Worm (Caenorhabditis elegans) whole organism, young adult: ENCODE measurements around the gene Y94H6A.2.
"Not testable (repeated sequence)": the region's sequence is repeated elsewhere in the genome, so short reads cannot be mapped to it uniquely, and the experiment has no call there.

Experiments
- B0019.2 ChIP-seq: fragments of 200-800 bp; sonication (Bioruptor generic); conservative IDR thresholded peaks from 2 replicates; pipeline ENCODE4 v1.3.6; 2022; ENCODE audit warnings: missing genetic modification reagents, missing genetic modification characterization, missing compliant biosample characterization
- F22D6.2 ChIP-seq: sonication (generic microtip); optimal IDR thresholded peaks from 2 replicates; lab custom pipeline; 2016; ENCODE audit warnings: mild to moderate bottlenecking, missing genetic modification characterization, missing compliant biosample characterization
- ccch-3 ChIP-seq: fragments of 200-800 bp; sonication (Bioruptor generic); optimal IDR thresholded peaks from 2 replicates; lab custom pipeline; 2018; ENCODE audit warnings: mild to moderate bottlenecking, missing genetic modification characterization, missing compliant biosample characterization
- mxl-1 ChIP-seq: sonication (generic microtip); optimal IDR thresholded peaks from 2 replicates; lab custom pipeline; 2016; ENCODE audit warnings: missing genetic modification characterization, missing compliant biosample characterization
- rpc-1 ChIP-seq, 2 experiments: fragments of 150-350 bp in 1 of 2; sonication (generic microtip) in 1 of 2; optimal IDR thresholded peaks; 2 replicates each; lab custom pipeline; 2014 to 2018; ENCODE audit warnings: missing biosample characterization in 1 of 2, missing genetic modification characterization in 1 of 2, missing genetic modification reagents in 1 of 2, missing genotype in 1 of 2
- tbp1 ChIP-seq: fragments of 200-800 bp; sonication (Bioruptor generic); optimal IDR thresholded peaks from 2 replicates; lab custom pipeline; 2018; ENCODE audit warnings: mild to moderate bottlenecking, missing genetic modification characterization, missing compliant biosample characterization

ce11 chrIV:2754832-2755231 is 24.7 kb downstream of the Y94H6A.2 start:
- not testable (repeated sequence) for TF ChIP-seq mxl-1 (tag; lab: Kevin White, UChicago); rpc-1 (optimal IDR thresholded peaks at IDR 0.05; lab: Kevin White, UChicago); rpc-1 (tag; optimal IDR thresholded peaks at IDR 0.05; lab: Kevin White, UChicago); tbp1 (GFP tag; lab: Kevin White, UChicago); ccch-3 (GFP tag; lab: Kevin White, UChicago); B0019.2 (GFP tag; lab: Robert Waterston, UW); F22D6.2
